Fruit fly (Drosophila melanogaster): ENCODE data around the gene CG6749.

Gene CG6749

DNA sequence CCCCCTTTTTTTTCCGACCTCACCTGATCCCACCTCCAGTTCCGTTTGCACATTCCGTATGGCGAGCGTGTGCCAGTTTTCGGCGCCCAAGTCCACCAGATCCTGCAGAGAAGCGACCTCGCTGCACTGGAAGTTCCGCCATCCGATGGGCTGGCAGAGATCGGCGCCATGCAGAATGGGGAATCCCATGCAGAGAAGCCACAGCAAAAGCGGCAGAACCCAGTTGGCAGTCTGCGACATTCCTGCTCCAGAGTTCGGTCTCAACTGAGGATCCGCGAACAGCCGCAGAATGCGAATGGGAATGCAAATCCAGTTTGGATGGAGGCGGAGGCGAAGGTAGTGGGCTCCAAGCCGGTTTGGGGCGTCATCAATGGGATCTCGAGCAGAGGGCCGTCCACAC lies at the start of gene CG6749:
CG6749 (minus strand) TSS at position 245 of the 400 bp plus-strand sequence.
- TF ChIP-seq noc (tag; optimal IDR thresholded peaks at IDR 0.05), result no peak

DNA sequence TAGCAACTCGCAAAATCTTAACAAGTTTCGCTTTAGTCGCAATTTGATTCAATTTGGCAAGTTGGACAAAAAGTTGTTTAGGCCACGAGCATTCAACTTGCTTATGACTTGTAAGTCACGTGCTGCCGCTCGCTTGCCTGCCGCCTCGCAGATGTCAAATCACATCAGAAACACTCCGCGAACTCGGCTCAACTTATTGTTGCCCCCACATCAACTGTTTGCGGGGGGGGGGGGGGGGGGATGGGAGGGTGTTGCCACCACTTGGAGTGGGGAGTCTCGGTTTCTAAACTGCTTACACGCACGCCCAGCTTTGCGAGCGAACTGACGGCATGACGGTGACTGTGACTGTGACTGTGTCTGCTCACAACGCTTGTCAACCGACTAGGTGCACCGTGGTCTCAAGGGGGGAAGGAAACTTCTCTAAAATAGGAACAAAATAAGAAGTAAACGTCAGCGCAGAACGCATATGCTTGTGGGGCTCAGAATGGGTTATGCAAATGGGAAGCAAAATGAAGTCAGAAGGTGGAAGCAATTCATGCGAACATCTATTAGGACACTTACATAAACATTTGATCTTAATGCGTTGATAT lies 43.3 kb upstream of the CG6749 start:
- no peak for TF ChIP-seq noc (tag; optimal IDR thresholded peaks at IDR 0.05)

DNA sequence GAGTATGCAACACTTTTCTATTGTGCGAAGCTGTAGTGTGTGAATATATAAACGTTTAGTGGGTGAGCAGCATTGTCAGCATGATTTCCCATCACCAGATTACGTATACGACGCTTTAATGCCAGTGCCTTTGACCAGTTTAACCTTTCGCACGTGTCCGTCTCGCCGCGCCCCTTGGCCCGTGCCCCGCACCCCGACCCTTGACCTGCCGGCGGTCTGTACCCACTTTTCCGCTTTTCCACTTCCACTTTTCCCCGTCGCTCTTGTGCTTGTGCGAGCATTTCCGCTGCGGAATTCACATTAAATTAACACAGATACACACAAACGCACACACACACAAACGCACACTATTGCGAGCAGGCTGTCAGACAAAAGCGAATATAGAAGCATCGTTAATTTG lies 42.1 kb upstream of the CG6749 start:
- TF ChIP-seq noc (tag; optimal IDR thresholded peaks at IDR 0.05), result no peak

DNA sequence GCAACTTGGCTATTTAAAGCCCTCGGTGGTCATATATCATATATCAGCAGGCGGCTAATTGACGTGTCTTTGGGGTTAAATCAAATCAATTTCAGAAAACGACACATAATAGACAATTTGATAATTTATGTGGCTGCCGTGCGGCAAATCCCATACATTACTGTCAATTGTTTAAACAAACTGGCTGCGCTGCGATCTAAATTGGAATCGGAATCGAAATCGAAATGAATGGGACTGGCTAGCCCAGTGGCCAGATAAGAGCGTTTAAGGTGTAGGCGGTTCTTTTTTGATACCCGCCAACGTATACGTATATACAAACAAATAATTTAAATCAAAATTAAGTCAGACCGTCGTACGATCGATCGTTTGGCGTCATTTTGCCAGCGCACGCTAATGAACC lies 34.8 kb upstream of the CG6749 start:
- TF ChIP-seq noc (tag; optimal IDR thresholded peaks at IDR 0.05), result peak; percentile 71

DNA sequence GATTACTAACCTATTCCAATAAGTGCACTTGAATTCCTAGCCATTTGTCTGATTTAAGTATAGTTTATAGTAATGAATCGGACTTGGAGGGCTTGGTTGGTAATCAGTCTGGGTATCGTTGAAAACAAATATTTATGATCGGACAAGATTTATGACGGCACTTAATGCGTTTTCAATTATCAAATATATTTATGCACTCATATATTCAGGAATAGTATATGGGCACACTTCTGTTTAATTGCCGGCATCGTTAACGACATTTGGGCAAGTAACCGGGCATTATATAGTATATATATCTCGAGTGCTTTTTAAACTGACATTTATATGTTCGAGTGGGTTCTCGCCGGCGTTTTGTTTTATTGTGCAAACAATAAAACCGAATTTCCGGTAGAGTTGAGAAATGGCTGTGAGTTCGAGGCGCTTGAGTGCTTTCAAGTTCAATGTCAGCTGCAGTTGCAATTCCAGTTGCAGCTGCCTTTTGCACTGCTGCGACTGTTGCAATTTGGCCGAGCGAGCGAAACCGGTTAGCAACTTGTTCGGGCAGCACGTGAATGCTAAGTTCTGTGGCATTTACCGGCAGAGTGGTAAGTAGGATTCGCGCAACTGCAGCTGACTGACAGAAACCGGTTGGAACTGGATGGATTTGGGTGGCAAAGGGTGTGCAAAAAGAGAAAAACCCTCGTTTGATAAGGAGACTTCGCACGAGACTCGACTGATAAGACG lies 34.2 kb upstream of the CG6749 start:
- peak; percentile 31 for TF ChIP-seq noc (tag; optimal IDR thresholded peaks at IDR 0.05)

DNA sequence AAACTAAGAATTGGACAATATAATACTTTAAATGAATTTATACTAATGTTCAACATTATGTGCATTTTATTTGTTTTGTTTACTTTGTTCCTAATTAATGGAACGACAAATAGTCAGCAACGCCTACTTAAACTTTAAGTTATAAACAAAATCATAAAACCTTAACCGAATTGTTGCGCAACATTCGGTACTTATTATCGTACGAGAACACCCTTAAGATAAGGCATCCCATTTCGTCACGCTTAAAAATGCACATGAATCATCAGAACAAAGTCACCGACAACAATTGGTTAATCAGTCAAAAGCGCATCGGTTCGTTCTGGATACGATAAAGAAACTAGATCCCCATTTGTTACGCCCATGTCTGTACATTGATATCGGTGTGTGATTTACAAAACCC lies 32.8 kb upstream of the CG6749 start:
- no peak for TF ChIP-seq noc (tag; optimal IDR thresholded peaks at IDR 0.05)

DNA sequence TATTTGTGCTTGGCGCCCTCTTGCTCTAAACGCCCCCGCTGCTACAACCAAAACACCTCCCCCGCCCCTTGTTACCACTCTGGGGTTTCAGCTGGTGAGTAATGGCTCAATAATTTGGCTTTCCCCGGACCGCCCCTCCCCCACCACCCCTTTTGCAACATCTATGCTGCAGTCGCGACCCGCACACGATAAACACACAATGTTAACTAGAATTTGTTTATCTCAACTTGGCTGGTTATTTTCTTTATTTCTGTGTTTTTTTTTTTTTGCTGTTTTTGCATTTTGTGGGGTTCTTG lies 32.1 kb upstream of the CG6749 start:
- no peak for TF ChIP-seq noc (tag; optimal IDR thresholded peaks at IDR 0.05)

DNA sequence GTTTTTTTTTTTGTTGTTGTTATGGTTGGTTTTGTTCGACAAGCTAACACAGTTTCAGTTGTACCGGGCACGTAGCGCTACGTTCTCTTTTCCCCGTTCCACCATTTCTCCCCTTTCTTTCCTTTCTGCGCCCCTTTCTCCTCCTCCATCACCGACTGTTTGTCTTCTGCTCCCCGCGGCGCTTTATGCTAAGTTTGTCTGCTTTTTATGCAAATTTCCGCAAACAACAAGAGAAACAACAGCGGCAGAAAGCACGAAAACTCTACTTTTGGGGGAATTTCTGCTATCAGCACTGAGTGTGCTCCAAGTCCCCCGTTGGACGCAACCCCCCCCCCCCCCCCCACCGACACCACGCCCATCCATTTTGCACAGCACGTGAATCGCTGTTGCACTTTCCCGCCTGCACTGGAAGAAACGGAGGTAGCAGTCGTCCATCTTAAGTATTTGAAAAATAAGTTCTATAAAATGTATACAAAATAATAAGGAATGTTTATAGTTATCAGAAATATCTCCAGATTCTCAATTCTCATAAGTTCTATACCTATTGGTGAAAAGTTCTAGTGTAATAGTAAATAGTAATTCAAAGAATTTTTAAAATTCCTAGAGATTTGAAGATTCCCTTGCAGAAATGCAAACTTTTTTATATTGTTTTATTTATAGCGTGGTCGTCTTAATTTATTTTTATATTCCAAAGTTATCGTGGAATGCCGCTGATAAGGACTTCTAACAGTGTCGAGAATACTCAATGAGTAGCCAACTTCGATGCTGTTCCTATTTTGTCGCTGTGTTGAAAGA lies 31.5 kb upstream of the CG6749 start:
- no peak for TF ChIP-seq noc (tag; optimal IDR thresholded peaks at IDR 0.05)

DNA sequence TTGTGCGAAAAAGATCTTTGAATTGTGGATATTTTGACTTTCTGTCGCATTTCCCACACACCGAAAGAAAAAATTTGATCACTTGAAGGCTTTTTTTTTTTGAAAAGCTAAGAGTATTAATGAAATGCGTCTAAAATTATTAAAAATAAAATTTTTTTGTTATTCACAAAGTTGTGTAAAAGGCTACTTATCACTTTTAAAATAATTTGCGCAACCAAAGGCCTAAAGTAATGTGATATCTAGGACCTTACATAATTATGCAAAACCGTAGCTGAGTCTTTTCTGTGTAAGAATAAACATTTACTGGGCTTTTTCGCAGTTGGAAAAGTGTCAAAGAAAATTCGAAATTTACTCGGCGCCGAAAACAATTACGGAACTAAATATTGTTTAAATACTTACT lies 30.7 kb upstream of the CG6749 start:
- TF ChIP-seq noc (tag; optimal IDR thresholded peaks at IDR 0.05), result no peak

DNA sequence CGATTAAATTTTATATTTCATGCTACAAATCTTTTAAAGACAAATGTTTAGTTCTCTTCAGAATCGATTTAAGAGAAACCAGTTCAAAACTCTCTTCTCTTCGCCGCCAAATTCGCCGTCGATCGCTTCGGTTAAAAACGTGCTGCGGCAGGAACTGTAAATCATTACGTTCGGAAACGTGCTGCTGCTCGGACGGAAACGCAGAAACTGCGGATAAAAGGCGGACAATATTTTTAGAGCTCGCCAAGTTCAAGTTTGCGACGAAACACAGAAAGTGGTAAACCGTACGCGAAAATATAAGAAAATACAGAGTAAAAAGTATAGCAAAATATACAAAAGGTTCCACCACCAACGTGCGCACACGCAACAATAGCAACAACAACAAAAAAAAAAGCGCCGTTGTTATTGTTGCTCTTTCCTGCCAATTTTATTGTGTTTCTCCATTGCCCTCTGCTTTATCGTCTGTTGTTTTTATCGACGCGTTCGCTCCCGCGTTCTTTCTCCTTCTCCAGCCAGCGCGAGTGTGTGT lies 29.8 kb upstream of the CG6749 start, which contains the start of gene Ae2:
Ae2 (plus strand) TSS at position 156 of the 529 bp plus-strand sequence.
- TF ChIP-seq noc (tag; optimal IDR thresholded peaks at IDR 0.05), result no peak

DNA sequence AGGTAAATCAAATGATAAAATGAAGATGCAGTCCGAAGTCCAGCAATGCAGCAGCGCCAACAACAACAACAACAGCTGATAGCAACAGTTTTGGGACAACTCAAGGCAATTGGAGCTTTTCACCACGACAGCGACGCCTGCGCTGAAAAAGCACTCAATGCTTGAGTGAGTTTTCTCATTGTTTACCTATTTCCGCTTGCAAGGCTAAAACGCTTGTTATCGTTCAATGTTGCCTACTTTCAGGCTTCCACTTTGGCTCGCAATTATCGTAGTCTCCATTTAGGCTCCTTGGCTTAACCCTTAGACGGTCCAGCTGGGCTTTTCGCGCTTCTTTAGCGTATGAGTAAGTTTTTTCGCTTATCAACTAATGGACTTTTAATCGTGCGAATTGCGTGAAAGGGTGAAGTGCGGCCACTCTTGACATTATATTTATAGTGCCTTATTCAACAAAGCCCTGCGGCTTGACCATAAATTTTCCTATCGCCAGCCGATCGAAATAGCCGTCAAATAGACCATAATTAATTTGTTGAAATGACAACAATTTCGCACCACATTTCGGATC lies 28.5 kb upstream of the CG6749 start:
- peak; percentile 67 for TF ChIP-seq noc (tag; optimal IDR thresholded peaks at IDR 0.05)

DNA sequence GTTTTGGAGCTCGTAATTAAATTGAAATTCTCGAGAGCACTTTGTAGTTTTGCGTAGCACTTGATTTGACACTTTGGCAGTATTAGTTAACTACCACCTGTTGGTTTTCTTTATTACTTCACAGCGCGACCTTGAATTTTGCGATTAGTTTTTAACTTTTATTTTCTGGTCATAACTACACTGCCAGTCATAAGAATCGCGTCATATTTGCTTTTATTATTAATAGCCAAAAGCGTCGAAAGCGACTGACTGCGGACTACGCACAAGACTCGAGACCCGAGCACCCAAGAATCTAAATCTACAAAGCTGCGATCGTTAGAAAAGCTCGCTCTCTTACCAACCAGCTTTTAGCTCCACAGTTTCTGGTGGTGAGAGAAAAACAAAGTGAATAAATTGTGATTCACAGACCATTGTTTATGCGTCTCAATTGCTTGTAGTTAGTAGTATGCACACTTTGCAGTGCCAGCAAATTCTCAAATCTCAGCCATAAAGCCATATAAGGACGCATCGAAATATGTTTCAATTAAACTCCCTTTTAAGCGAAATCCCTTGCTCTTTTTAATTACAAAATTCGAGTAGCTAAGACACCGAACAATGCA lies 26.6 kb upstream of the CG6749 start, which contains the start of gene CG42268:
CG42268 (minus strand) TSS at position 245 of the 599 bp plus-strand sequence.
- peak; percentile 9 for TF ChIP-seq noc (tag; optimal IDR thresholded peaks at IDR 0.05)

DNA sequence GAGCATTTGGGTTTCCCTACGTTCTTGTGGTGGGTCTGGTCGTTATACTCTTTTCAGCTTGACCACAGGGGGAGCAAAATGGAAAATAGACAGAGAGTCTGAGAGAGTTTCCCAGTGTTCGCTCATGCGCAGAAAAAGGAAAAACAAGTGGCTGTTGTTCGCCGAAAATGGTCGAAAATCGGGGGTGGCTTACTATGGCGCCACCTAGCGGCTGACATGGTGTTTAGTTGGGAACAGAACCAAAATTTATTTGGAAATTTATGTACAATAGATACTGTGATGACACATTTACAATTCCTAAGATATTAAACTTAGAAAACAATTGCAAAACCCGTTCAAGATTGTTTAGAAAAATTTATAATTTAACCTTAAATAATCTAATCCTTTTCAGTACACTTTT lies 18.0 kb upstream of the CG6749 start:
- no peak for TF ChIP-seq noc (tag; optimal IDR thresholded peaks at IDR 0.05)

DNA sequence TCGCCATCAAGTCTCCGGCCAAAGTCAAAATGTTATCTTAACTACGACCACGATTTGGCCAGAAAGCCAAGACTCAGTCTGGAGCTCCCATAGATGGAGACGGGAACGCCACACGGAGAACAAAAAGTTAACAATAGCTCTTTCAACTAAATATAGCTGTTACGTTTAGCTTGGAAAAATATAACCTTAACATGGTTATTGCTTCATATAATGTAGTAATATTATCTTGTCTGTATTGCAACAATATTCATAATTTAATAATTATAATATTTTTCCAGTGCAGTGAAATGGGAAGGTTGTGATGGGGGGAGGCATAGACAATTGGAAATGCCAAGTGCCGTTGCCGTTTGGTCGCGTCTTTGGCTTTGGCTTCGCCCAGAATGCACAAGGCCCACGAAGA lies 11.8 kb upstream of the CG6749 start:
- TF ChIP-seq noc (tag; optimal IDR thresholded peaks at IDR 0.05), result no peak

DNA sequence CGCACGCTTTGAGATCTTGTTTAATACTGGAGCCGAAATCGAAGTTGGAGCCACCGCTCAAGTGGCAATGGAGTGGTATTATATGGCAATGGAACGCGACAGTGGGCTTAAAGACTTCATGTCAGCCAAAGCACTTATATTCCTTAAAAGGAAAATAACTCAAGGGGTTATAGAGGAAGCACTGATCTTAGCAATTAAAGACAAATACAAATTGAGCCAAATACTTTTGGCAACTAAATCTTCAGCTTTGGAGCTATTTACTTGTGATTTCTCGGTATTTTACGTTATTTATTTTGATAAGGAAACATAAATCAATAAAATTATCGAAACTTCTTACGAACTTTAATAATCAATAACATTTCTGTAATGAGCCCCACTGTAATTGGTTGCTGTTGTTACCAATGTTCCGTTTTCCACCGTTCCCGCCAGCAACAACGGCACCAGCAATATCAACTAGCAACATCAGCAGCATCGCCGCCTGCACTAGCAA lies 10.5 kb upstream of the CG6749 start:
- no peak for TF ChIP-seq noc (tag; optimal IDR thresholded peaks at IDR 0.05)

DNA sequence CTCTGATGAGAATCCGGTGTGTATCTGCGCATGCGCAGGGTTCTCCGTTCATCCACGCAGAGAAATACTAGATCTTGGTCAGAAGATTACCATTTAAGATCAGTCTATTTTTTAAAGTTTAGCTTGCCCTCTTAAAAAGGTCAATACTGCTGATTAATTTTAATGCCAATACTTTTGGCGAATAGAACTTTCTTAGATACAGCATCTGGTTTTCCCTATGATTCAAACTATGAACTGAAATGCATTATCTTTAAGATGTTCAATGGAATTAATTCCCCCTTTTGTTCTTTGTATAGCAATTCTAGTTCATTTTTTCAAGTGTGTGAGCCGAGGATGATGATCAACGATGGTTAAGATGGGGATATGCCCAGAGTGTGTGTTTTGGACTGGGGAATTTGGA lies 8.7 kb upstream of the CG6749 start:
- TF ChIP-seq noc (tag; optimal IDR thresholded peaks at IDR 0.05), result no peak
